Worm (Caenorhabditis elegans) whole organism, midembryonic: Measurements from ENCODE around the gene smut-1.
"Not testable (repeated sequence)": the region's sequence is repeated elsewhere in the genome, so short reads cannot be mapped to it uniquely, and the experiment has no call there.

ENCODE experiments used
- T22C8.4 ChIP-seq: fragments of 200-800 bp; sonication (Bioruptor generic); IDR thresholded peaks from 2 replicates; pipeline ENCODE4 v1.3.6; 2022; ENCODE audit warnings: missing genetic modification characterization, missing compliant biosample characterization
- klf-2 ChIP-seq: fragments of 200-800 bp; sonication (Bioruptor generic); conservative IDR thresholded peaks from 2 replicates; pipeline ENCODE4 v1.3.6; 2022; ENCODE audit warnings: missing genetic modification reagents, missing genetic modification characterization, missing compliant biosample characterization
- med-1 ChIP-seq: sonication (generic microtip); optimal IDR thresholded peaks from 2 replicates; lab custom pipeline; 2017; ENCODE audit warnings: missing genetic modification characterization, mild to moderate bottlenecking, missing compliant biosample characterization, antibody characterized with exemption, missing genetic modification reagents; ENCODE audit not compliant: insufficient read depth
- tab-1 ChIP-seq: fragments of 200-800 bp; sonication (Bioruptor generic); IDR thresholded peaks from 2 replicates; pipeline ENCODE4 v1.3.6; 2022; ENCODE audit warnings: missing genetic modification characterization, missing compliant biosample characterization
- ztf-23 ChIP-seq: fragments of 200-800 bp; sonication (Bioruptor generic); IDR thresholded peaks from 2 replicates; pipeline ENCODE4 v1.3.6; 2022; ENCODE audit warnings: missing genetic modification reagents, missing genetic modification characterization, missing compliant biosample characterization

- not testable (repeated sequence) for TF ChIP-seq klf-2 (GFP tag; lab: Robert Waterston, UW); med-1 (GFP tag; lab: Kevin White, UChicago); T22C8.4 (GFP tag; lab: Robert Waterston, UW); tab-1 (GFP tag; lab: Robert Waterston, UW); ztf-23 (GFP tag; lab: Robert Waterston, UW)
These were observed 26.9 kb upstream of the smut-1 start, which contains the start of gene fbxa-214 for ce11 chrV:6069968-6070367.
